Worm (Caenorhabditis elegans) whole organism, dauer: ENCODE data around the gene usp-14.

Experiments
- unc-62 ChIP-seq: sonication (generic microtip); optimal IDR thresholded peaks from 2 replicates; lab custom pipeline; 2017; ENCODE audit warnings: missing biosample characterization, missing genetic modification reagents, missing genetic modification characterization

The usp-14 gene

DNA sequence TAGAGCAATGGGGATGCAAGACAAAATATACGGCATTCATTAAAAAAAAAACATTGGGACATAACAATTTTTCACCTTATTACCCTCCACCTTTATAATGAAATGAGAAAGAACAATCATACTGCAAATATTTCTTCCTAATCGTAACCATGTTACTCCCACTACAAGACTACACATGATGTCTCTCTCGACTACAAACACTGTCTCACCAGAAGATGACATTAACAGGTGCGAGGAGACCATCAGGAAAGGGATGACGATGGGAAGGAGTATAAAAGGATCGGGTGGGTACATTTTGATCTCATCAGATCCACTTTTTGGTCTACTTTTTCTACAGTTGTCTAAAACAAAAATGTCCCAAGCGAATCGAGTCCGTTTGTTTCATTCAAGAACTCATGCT is 9.4 kb upstream of the usp-14 start, which contains the start of gene dhs-8:
dhs-8 (plus strand) TSS at position 179 of the 400 bp plus-strand sequence.
- TF ChIP-seq unc-62, result no peak

DNA sequence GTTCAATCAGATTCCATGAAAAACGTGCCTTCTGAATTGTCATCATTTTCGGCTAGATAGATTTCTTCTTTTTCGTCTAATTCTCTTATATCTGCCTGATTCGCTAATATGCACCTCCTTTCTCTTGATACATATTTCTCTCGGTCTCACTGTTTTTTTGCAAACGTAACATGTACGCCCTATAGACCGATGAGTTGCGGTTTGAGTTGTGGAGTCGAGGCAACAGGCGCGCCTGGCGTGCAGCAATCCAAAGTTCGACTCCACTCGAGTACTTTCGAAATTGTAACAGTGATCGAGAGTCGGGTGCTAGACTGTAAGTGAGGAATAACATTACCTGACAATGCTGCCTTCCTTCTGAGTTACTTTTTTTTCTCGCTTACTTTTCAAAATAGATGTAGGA is 8.3 kb upstream of the usp-14 start:
- TF ChIP-seq unc-62, result no peak

DNA sequence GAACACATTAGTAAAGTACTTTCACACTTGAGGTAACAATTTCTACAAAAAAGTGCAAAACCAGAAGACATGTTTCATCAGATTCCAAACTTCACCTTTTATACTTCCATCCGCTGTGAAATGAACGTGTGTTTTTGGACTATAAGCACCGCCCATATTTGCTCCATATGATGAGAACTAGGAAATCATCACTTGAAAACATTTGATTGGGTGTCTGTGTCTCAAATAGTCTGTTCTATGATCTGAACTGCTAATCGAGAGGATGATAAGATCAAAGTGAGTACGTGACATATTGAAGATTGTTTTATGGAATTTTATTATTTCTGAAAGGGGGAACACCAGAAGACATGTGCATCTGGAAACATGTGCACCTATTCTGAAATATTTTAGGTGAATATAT is 6.9 kb upstream of the usp-14 start:
- no peak for TF ChIP-seq unc-62

DNA sequence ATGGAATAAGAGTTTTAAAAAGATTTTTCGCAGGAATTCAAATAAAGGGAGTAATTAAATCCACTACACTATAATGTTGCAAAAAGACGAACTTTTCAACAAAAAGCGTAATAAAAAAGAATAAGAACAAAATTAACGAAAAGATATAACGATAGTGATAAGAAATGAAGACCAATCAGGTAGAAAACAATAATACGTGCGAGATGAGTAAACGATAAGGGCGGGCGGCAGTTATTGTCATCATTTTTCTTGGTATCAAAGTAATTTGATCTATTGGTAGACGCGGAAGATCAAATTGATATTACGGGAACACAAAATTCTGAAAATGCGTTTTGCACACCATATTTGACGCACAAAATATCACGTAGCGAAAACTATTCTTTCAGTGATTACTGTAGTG is 6.0 kb upstream of the usp-14 start:
- TF ChIP-seq unc-62, result no peak

DNA sequence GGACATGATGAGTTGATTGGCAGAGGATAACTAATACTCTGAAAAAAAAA is 5.8 kb upstream of the usp-14 start, which contains the start of gene cysl-2:
cysl-2 (minus strand) TSS at position 38 of the 50 bp plus-strand sequence.
- TF ChIP-seq unc-62, result no peak

DNA sequence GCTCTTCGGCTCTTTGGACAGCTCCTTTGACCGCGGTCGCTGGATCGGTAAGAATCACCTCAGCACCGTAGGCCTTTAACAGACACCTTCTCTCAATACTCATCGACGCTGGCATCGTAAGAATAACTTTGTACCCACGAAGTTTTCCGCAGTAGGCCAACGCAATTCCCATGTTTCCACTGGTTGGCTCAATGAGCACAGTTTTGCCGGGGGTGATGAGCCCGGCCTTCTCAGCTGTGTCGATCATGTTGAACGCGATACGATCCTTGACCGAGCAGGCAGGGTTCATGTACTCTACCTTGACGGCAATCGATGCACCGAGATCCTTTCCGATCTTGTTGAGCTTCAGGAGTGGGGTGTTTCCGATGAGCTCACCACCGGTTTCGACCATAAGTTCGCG is 5.5 kb upstream of the usp-14 start:
- no peak for TF ChIP-seq unc-62

DNA sequence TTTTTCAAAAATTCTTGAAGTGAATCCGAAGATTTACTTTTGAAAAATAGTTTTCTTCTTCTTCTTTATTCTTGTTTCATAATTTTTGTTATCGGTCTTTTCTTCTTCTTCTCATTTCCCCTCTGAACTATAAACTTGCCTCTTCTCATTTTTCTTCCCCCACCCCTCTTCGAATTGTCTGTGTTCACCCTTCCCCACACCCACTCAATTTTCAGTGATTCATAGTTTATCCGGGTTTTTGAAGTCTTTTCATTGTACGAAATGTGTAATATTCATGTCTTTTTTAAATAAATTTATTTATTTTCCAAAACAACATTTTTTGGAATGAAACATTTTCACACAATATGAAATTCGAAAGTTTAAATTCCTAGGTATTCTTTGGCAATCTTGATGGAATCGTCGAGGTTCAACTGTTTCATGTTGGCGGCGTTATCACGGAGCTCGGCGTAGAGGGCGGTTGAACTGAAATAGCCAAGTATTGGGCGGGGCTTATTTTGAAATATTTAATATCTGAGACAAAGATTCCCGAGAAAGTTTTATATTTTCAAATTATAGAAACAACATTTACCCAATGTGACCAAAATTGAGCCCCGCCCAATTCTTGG is 4.2 kb upstream of the usp-14 start:
- TF ChIP-seq unc-62, result no peak

DNA sequence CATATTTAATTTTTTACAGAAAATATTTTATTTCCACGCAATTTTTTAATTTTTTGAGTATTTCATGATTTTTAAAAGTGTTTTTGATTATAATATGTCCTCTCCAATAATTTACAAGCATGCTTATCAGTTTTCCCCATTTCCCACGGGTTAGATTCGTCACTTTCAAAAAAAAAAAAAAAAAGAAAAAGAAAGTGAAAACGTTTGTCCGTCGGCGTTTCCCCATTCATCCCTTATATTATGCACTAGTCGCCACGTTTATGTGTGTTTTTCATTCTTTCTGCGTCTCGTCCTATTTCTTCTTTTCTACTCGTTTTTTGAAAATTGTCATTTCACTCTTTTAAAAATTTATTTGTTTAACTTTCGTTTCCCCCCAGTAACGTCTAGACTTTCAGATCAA is 919 bp upstream of the usp-14 start, which contains the start of gene vnut-1:
vnut-1 (plus strand) TSS at position 396 of the 400 bp plus-strand sequence.
- TF ChIP-seq unc-62, result no peak

DNA sequence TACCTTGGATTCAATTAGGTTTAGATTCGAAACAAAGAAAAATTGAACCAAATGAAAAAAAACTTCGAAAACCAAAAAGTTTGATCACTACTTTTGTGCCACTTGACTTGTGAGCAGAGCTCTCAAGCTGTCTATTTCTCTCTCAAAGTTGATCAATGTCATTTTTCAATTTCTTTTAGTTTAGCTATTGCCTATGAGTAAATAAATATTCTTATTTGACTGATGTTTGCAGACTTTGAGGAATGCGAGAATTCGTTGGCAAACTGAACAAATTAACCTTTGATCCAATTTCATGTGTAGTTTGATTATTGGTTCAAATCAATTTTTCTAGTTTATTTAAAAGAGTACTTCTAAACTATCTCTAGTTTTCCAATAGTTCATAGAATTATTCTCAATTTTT is 4.7 kb downstream of the usp-14 start:
- TF ChIP-seq unc-62, result no peak

DNA sequence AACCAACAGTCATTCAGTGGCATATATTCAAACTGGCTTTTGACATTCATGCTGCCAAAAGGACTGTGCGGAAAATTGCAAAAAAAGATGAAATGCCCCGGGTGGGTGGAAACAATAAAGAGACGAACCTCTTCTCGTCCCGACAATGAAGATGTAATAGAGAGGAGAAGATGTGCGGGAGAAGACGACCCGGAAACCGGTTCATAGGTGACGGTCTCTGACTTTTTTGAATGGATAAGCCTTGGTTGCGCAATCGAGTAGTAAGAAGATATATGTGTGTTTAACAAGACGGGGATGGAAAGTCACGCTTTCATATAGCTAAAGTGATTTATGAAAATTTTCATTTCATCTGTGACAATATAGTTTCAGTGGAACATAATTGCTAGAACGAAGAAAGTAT is 7.7 kb downstream of the usp-14 start:
- no peak for TF ChIP-seq unc-62

DNA sequence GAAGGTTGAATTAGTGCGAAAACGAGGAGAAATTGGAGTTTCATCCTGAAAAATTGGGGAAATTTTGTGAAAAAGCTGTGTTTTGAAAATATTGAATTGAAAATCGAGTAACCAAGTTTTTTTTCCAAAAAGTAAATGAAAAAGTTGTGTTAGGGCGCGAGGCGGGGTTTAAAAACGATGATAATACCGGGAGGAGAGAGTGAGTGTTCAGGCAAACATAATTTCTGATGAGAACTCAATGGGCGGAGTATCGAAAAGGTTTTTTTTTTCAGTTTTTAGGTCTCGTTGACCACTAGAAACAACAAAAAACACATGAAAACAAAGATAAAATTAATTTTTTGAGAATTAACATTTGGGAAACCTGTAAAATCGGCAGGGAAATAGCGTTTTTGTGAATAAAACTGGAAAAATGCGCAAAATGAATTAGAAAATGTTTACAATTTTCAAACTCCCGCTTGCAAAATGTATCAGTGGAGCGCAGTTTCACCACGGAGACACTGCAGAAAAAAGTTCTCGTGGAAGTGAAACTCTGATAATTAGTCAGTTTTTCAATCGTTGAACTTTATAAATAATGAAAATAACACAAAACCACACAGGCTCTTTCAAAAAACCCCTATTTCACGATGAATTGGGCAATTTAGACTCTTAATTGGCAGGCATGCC is 8.8 kb downstream of the usp-14 start, which contains the start of gene C13B4.1:
C13B4.1 (minus strand) TSS at position 51 of the 663 bp plus-strand sequence.
- no peak for TF ChIP-seq unc-62

DNA sequence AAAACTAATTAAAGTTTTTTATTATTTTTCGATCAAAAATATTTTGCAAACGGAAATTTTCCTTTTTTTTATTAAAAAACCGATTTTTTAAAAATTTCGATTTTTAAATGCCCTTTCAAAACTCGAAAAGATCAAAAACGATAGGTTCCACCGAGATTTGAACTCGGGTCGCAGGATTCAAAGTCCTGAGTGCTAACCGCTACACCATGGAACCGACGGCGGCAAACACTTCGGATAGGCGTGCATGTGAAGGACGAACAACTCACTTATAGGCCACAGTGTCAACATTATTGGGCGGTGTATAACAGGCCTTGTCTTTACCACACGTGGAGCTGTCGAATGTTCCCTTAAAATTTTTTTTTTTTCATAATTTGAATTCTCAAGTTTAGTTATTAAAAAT is 13.8 kb downstream of the usp-14 start:
- no peak for TF ChIP-seq unc-62

DNA sequence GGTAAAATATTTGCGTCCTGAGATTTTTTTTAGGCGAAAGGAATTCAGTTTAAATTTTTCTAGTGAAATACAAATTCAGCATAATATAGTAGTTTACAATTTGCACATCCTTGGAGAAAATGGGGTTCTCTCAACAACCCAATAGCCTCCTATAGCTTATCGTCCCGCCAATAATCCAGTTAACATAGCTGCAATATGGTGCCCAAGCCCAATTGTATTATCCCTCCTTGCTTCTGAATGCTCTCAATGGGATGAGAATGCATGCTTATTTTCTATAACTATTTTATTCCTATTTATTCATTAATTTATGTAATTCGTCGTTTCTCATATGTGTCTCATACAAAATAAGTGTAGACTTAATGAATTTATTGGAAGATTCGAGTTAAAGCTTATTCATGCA is 18.5 kb downstream of the usp-14 start:
- no peak for TF ChIP-seq unc-62

DNA sequence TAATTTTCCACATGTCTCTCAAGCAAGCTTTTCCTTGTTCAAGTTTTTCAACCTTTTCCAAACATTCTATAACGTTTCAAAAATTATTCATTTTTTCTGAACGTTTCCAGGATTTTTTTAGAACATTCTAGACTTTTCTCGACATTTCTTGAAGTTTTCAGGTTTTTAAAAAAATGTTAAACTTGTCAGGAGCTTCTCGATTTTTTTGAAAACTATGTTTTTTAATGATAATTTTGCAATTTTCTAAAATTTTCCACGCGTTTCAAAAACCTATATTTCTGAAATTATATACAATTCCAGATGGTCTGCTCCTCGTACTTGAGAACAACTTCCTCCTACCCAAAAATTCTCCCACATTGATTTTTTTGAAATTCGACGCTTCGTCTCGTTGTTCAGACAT is 33.2 kb downstream of the usp-14 start, which contains the start of gene dmsr-6:
dmsr-6 (plus strand) TSS at position 301 of the 400 bp plus-strand sequence.
- TF ChIP-seq unc-62, result no peak

DNA sequence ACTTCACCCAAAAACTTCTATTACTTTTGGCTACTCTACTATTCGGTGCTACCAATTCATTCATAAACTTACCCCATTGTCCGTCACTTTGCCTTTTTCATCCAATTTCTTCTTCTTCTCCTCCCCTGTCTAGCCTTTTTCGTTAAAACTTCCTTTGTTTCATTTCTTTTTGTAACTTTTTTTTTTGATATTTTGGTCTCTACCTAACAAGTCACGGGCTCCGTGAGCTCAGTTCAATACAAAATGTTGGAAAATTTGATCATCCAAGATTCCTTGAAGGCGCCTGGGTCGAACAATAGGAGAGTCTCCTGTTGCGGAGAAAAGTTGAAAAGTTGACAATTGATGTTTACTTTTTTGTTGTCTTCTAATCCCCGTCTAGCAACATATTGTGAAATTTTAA is 36.6 kb downstream of the usp-14 start:
- TF ChIP-seq unc-62, result no peak

DNA sequence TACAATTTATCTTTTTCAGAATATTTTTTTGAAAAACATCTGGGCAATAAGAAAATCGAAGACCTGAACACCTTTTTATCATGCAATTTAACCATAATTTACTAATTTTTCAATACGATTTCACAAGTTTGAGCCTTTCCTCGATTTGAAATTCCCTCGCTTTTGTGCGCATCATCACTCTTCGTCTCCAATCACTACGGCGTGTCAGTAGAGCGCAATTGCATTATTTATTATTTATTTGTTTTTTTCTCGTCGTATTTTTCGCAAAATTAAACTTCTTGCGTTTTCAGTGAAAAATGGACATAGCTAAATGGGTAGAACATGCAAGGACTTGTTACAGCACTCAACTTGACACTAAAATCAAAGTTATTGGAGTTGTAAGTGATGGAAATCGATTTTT is 47.3 kb downstream of the usp-14 start, which contains the start of gene smg-8:
smg-8 (plus strand) TSS at position 266 of the 400 bp plus-strand sequence.
- TF ChIP-seq unc-62, result no peak

DNA sequence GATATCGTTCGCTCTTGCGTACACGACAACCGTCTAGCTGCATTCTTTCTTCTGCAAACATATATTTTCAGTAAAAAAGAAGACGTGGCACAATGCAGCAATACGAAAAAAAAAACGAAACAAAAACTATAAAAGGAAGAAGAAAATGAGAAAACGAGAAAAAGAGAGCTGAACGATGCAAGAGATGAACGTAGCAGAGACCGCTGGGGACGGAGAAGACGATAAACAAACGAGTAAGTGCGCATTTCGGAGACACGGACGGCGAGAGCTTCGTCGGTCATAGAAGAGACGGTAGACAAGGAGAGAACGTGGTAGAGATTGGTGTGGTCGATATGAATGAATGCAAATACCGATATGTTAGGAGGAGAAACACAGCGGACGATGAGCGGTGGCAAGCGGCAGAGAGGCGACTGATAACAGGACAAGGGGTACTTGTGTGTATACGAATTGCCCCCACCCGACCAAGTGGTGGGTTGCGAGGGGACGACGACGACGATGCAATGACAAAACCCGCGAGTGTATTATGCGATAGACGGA is 50.5 kb downstream of the usp-14 start, which contains the start of gene K04B12.2:
K04B12.2 (minus strand) TSS at position 51 of the 537 bp plus-strand sequence.
- no peak for TF ChIP-seq unc-62

DNA sequence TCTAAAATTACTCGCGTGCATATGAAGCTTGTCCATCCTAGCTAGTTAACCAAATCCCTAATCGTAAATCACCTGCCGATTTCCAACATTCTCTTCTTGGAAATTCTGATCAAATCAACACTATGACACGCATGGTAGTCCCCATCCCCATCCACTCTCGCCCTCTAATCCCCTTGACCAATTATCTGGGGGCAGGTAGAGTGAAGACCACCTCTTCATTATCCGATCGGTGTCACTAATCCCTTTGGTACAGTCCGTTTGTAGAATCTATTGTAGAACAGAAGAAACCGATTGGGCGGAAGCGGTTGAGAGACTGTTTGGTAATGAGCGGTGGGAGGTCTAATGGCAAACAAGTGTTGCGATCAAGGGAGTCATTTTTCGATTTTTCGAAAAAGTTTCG is 51.4 kb downstream of the usp-14 start:
- TF ChIP-seq unc-62, result no peak
